Worm (Caenorhabditis elegans) whole organism, L4 larva: Measurements from ENCODE around the gene F35C11.5.

Source experiments
- ama-1 ChIP-seq: fragments of 150-350 bp; optimal IDR thresholded peaks from 2 replicates; lab custom pipeline; 2014; ENCODE audit warnings: inconsistent platforms, mixed read lengths
- ctbp-1 ChIP-seq: fragments of 200-800 bp; sonication (Bioruptor generic); IDR thresholded peaks from 2 replicates; pipeline ENCODE4 v1.3.6; 2022; ENCODE audit warnings: missing genetic modification reagents, missing genetic modification characterization, missing compliant biosample characterization
- fos-1 ChIP-seq: fragments of 150-350 bp; optimal IDR thresholded peaks from 2 replicates; lab custom pipeline; 2014; ENCODE audit warnings: missing biosample characterization, missing genetic modification characterization
- lin-15B ChIP-seq: fragments of 150-350 bp; sonication (generic microtip); optimal IDR thresholded peaks from 3 replicates; lab custom pipeline; 2014; ENCODE audit warnings: missing biosample characterization, missing genetic modification characterization
- lin-39 ChIP-seq: fragments of 150-350 bp; optimal IDR thresholded peaks from 2 replicates; lab custom pipeline; 2014; ENCODE audit warnings: missing biosample characterization, missing genetic modification reagents, missing genetic modification characterization
- nhr-28 ChIP-seq: fragments of 150-350 bp; optimal IDR thresholded peaks from 2 replicates; lab custom pipeline; 2014; ENCODE audit warnings: missing biosample characterization, missing genetic modification characterization
- nhr-6 ChIP-seq: fragments of 150-350 bp; optimal IDR thresholded peaks from 2 replicates; lab custom pipeline; 2014; ENCODE audit warnings: missing biosample characterization, missing genetic modification characterization
- nhr-76 ChIP-seq: fragments of 150-350 bp; optimal IDR thresholded peaks from 2 replicates; lab custom pipeline; 2014; ENCODE audit warnings: missing biosample characterization, missing genetic modification characterization
- pha-4 ChIP-seq, 2 experiments: fragments of 150-350 bp in 1 of 2; fragments of 200-800 bp in 1 of 2; sonication (Bioruptor generic) in 1 of 2; IDR thresholded peaks in 1 of 2; optimal IDR thresholded peaks in 1 of 2; 2 replicates each; pipeline versions ENCODE4 v1.3.6 to Lab custom; 2014 to 2022; ENCODE audit warnings: missing genetic modification characterization in 2 of 2, missing genetic modification reagents in 2 of 2, missing biosample characterization in 1 of 2, missing compliant biosample characterization in 1 of 2
- pqm-1 ChIP-seq: sonication (generic microtip); optimal IDR thresholded peaks from 2 replicates; lab custom pipeline; 2017; ENCODE audit warnings: missing biosample characterization, missing genetic modification characterization
- rbr-2 ChIP-seq: sonication (generic microtip); optimal IDR thresholded peaks from 2 replicates; lab custom pipeline; 2016; ENCODE audit warnings: missing genotype, missing genetic modification characterization, missing compliant biosample characterization
- skn-1 ChIP-seq: fragments of 150-350 bp; optimal IDR thresholded peaks from 2 replicates; lab custom pipeline; 2014; ENCODE audit warnings: missing biosample characterization, missing genetic modification characterization
- snpc-4 ChIP-seq: fragments of 150-350 bp; optimal IDR thresholded peaks from 2 replicates; lab custom pipeline; 2014; ENCODE audit warnings: missing biosample characterization, missing genetic modification characterization
- unc-62 ChIP-seq, 3 experiments: fragments of 150-350 bp in 1 of 3; sonication (generic microtip); optimal IDR thresholded peaks in 2 of 3; peaks in 1 of 3; 1 replicate in 1 of 3; 2 replicates in 2 of 3; lab custom pipeline; 2014 to 2017; ENCODE audit warnings: missing biosample characterization in 3 of 3, missing genetic modification characterization in 3 of 3, missing genetic modification reagents in 3 of 3, missing genotype in 1 of 3

DNA sequence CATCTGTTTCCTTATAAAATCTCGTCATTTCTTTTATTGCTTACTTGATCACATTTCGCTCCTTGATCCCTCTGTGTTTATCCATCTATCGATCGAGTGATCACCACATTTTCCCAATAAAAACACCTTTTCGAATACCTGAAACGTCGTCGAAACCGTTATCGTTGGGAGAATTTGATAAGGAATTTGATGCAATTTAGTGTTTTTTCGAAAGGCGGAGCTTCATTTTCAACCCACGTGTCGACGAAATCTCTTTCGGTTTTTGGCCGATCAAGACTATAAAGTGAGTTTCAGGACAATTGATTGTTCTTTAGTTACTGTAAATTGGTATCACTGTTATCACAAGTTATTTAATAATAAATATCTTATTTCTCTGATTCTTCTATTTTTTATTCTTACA is 11.1 kb downstream of the F35C11.5 start, which contains the start of gene srdh-1:
- TF ChIP-seq ama-1 (lab: Kevin White, UChicago) (no peak), lin-15B (no peak), ctbp-1 (GFP tag; lab: Robert Waterston, UW) (no peak), nhr-6 (no peak), unc-62 (GFP tag; optimal IDR thresholded peaks at IDR 0.05 in 1 of 2; lab: Kevin White, UChicago) (no peak), unc-62 (tag; optimal IDR thresholded peaks at IDR 0.05; lab: Kevin White, UChicago) (no peak), lin-39 (tag; lab: Kevin White, UChicago) (no peak), rbr-2 (tag; lab: Kevin White, UChicago) (no peak), skn-1 (tag; lab: Kevin White, UChicago) (no peak), pqm-1 (tag; lab: Kevin White, UChicago) (no peak), nhr-76 (no peak), snpc-4 (tag; lab: Kevin White, UChicago) (no peak), nhr-28 (peak; percentile 2), pha-4 (GFP tag; IDR thresholded peaks at IDR 0.05; lab: Robert Waterston, UW) (no peak), pha-4 (tag; optimal IDR thresholded peaks at IDR 0.05; lab: Kevin White, UChicago) (no peak), fos-1 (tag; lab: Kevin White, UChicago) (no peak)
